Worm (Caenorhabditis elegans) whole organism, midembryonic: ENCODE data around the gene srh-21.
A peak's percentile ranks its signal among the peaks of the same experiment; 100 is the strongest.

Experiments
- T22C8.4 ChIP-seq: fragments of 200-800 bp; sonication (Bioruptor generic); IDR thresholded peaks from 2 replicates; pipeline ENCODE4 v1.3.6; 2022; ENCODE audit warnings: missing genetic modification characterization, missing compliant biosample characterization
- cog-1 ChIP-seq: sonication (generic microtip); optimal IDR thresholded peaks from 2 replicates; lab custom pipeline; 2016; ENCODE audit warnings: missing genetic modification characterization, missing compliant biosample characterization
- flt-1 ChIP-seq: fragments of 200-800 bp; sonication (Bioruptor generic); IDR thresholded peaks from 2 replicates; pipeline ENCODE4 v1.3.6; 2022; ENCODE audit warnings: missing genetic modification characterization, missing compliant biosample characterization
- klf-2 ChIP-seq: fragments of 200-800 bp; sonication (Bioruptor generic); conservative IDR thresholded peaks from 2 replicates; pipeline ENCODE4 v1.3.6; 2022; ENCODE audit warnings: missing genetic modification reagents, missing genetic modification characterization, missing compliant biosample characterization
- med-1 ChIP-seq: sonication (generic microtip); optimal IDR thresholded peaks from 2 replicates; lab custom pipeline; 2017; ENCODE audit warnings: missing genetic modification characterization, mild to moderate bottlenecking, missing compliant biosample characterization, antibody characterized with exemption, missing genetic modification reagents; ENCODE audit not compliant: insufficient read depth
- ref-1 ChIP-seq: fragments of 200-800 bp; sonication (Bioruptor generic); conservative IDR thresholded peaks from 2 replicates; pipeline ENCODE4 v1.3.6; 2022; ENCODE audit warnings: missing genetic modification reagents, missing genetic modification characterization, missing compliant biosample characterization
- tab-1 ChIP-seq: fragments of 200-800 bp; sonication (Bioruptor generic); IDR thresholded peaks from 2 replicates; pipeline ENCODE4 v1.3.6; 2022; ENCODE audit warnings: missing genetic modification characterization, missing compliant biosample characterization
- ztf-23 ChIP-seq: fragments of 200-800 bp; sonication (Bioruptor generic); IDR thresholded peaks from 2 replicates; pipeline ENCODE4 v1.3.6; 2022; ENCODE audit warnings: missing genetic modification reagents, missing genetic modification characterization, missing compliant biosample characterization
- ztf-29 ChIP-seq: fragments of 200-800 bp; sonication (Bioruptor generic); IDR thresholded peaks from 2 replicates; pipeline ENCODE4 v1.3.6; 2022; ENCODE audit warnings: missing genetic modification reagents, missing genetic modification characterization, missing compliant biosample characterization

- TF ChIP-seq cog-1 (tag; lab: Kevin White, UChicago) (no peak), flt-1 (GFP tag; lab: Robert Waterston, UW) (no peak), ztf-29 (GFP tag; lab: Robert Waterston, UW) (no peak), T22C8.4 (GFP tag; lab: Robert Waterston, UW) (no peak), med-1 (no peak), ztf-23 (GFP tag; lab: Robert Waterston, UW) (no peak), klf-2 (0 out of 2 replicates have a peak, but pooled peaks have one; percentile 22), tab-1 (no peak), ref-1 (GFP tag; lab: Robert Waterston, UW) (no peak)
Observed at ce11 chrV:4960686-4961085, 34.2 kb downstream of the srh-21 start.
